Fruit fly (Drosophila melanogaster) whole organism, larva: ENCODE measurements around the gene Cpr67Fa2.

ENCODE experiments used
- noc ChIP-seq: fragments of 200-800 bp; sonication (Bioruptor generic); optimal IDR thresholded peaks from 3 replicates; lab custom pipeline; 2019; ENCODE audit warnings: missing biosample characterization, mild to moderate bottlenecking, missing genetic modification characterization, moderate library complexity

Cpr67Fa2 gene

dm6 chr3L:10867778-10868382, 23.6 kb upstream of the Cpr67Fa2 start:
- TF ChIP-seq noc, result no peak

DNA sequence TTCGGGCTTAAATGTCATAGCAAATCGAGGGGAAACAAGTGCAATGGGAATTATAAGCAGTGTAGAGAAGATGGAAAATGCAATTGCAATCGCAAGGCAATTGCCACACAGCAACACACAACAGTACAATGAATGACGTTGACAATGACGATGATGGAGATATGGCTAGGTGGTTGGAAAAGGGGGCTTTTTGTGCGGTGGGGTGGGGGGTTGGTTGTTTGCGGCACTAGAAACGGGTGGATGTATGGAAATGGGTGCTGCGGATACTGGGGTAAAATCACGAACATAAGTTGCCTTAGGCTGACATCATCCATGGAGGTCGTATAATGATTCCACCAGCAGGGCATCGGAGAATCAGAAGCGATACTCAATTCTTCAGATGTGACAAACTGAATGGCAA, 22.4 kb upstream of the Cpr67Fa2 start:
- TF ChIP-seq noc, result no peak

- TF ChIP-seq noc, result no peak
These were observed 21.4 kb upstream of the Cpr67Fa2 start for dm6 chr3L:10870087-10870486.

DNA sequence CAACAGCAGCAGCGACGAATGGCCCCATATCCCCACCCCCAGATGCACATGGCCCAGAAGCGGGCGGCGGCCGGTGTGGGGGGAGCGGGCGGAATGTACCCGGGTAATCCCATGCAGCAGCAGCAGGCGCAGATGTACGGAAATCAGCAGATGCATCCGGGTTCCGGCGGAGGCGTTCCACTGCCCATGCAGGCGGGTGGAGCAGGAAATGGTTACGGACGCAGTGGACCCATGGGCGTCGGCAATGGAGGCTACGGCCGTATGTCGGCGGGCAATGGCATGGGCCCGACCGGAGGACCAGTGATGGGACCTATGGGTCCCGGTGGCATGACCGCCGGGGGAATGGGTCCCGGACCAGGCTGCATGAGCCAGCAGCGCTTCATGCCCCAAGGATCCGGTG, 20.0 kb upstream of the Cpr67Fa2 start:
- TF ChIP-seq noc, result no peak

DNA sequence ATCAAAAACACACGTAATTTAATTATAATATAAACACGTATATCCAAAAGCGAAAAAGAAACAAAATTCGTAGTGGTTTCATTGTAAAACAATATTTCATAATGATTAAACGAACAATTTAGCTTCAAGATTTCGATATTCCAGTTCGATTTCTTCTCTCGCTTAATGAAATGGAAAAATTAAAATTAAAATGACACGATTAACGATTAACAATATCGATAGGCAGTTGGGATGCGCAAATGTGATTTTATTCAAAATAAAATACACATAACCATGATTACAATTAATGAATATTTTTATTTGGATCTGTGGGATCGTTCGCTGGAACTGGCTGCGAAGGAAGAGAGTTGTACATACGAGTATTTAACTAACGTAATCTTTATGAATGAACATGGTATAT, 15.5 kb upstream of the Cpr67Fa2 start:
- TF ChIP-seq noc, result no peak

DNA sequence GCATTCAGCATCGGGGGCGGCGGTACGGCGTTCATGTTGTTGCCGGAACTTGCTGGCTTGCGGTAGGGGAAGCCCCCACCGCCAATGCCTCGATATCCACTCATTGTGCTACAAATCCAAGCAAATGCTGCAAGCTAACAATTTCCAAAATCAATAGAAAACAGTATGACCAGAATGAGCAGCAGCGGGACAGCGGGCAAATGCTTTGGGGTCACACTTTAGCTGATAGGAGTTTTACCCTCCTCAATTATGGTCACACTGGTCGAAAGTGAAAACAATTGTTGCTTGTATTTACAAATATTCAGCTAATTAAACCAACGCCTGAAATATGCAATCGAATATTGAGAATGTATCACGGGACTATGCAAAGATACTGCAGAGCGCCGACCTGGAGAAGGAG, 12.7 kb upstream of the Cpr67Fa2 start, which contains the start of the genes CG6418 and Blos4:
Gene CG6418, minus strand, starts transcription at position 196 of the 400 bp plus-strand sequence.
Gene Blos4, plus strand, starts transcription at position 244 of the 400 bp plus-strand sequence.
- TF ChIP-seq noc, result no peak

DNA sequence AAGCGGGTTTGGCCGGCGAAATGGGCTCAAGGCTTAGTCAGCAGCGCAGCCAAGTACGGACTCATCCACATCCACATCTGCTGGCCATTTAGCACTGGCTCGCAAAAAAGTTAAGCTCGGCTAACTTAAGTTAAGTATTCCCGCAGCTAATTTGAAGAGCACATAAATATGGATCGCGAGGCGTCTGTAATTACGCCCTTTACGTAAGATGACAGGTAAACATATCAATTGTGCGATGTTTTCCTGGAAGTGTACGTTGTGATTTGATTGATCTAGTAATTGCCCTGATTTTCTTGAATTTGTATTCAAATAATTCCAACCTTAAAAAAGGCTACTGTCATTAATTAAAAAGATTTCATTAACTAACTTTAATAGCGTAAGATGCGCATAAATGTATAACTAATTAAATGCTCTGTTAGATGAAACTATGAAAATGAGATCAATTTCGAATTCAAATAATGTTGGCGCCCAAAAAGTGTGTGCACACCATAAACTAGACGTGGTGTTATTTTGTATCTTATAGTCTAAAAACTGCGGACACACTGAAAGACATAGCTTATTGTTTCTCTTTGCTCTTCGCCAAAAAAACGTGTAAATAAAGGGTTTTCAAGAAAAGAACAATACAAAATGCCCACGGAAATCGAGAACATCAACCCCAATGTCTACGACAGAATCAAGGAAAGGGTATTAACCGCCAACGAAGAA, 9.0 kb upstream of the Cpr67Fa2 start, which contains the start of the genes CG6409 and galla-2:
Gene CG6409, minus strand, starts transcription at position 51 of the 705 bp plus-strand sequence.
Gene galla-2, plus strand, starts transcription at position 555 of the 705 bp plus-strand sequence.
- TF ChIP-seq noc, result no peak

dm6 chr3L:10885711-10886272, 5.7 kb upstream of the Cpr67Fa2 start:
- no peak for TF ChIP-seq noc

DNA sequence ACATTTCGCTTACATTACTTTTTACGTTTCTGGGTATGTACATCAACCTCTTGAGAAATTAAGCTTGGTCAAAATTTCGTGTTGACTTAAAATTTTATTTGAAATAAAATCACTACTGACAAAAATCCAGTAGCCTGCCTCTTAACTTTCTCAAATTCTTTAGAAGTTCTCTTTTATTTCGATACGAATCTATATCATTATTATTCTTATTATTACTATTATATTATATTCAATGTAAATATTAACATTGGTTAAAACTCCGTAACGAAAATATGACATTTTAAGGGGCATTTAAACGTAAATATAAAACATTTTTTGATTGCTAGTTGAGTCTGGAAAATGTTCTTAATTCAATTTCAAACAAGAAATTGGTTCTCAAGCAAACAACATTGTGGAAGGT, 5.1 kb upstream of the Cpr67Fa2 start, which contains the start of gene OXA1L:
Gene OXA1L, minus strand, starts transcription at position 101 of the 400 bp plus-strand sequence.
- no peak for TF ChIP-seq noc

- TF ChIP-seq noc, result no peak
These were observed 2.4 kb upstream of the Cpr67Fa2 start for dm6 chr3L:10889000-10889691.

dm6 chr3L:10889692-10890089, 1.8 kb upstream of the Cpr67Fa2 start, which contains the start of gene Cpr67Fa1:
TSS of gene Cpr67Fa1 (plus strand) at chr3L:10889990.
- no peak for TF ChIP-seq noc

- peak; percentile 55 for TF ChIP-seq noc
These were observed 1.8 kb downstream of the Cpr67Fa2 start for dm6 chr3L:10893156-10893784.

- TF ChIP-seq noc, result no peak
These were observed 2.6 kb downstream of the Cpr67Fa2 start, which contains the start of gene Cpr67Fb for dm6 chr3L:10894159-10894558. TSS of gene Cpr67Fb (plus strand) at chr3L:10894173.

DNA sequence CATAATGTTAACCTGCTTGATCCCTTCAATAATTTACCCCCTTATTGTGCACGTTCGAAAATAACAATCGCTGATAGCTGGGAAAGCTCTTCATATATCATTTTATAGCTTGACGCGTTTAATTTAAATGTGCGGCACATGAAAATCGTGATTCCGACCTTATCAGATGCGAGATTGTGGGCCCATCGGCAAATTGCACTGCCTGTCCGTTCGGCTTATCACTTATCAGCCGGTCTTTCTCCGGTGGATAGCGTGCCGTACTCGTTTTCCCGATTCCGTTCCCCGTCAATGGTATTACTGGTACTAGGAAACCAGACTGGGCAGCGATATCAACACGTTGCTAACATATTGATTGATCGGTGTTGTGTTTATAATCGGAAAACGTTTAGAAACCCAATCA, 5.4 kb downstream of the Cpr67Fa2 start:
- TF ChIP-seq noc, result peak; percentile 85

- TF ChIP-seq noc, result no peak
These were observed 6.2 kb downstream of the Cpr67Fa2 start for dm6 chr3L:10897534-10898255.
